Worm (Caenorhabditis elegans): Measurements from ENCODE around the gene F14F9.5.

F14F9.5 gene

ce11 chrV:5126793-5127192, at the start of gene F14F9.5:
F14F9.5 (plus strand) TSS chrV:5127093.
- TF ChIP-seq ama-1 (optimal IDR thresholded peaks at IDR 0.05) = no peak
- no peak for TF ChIP-seq nhr-10 (tag; optimal IDR thresholded peaks at IDR 0.05)
- TF ChIP-seq ceh-82 (tag; optimal IDR thresholded peaks at IDR 0.05) = no peak
- no peak for TF ChIP-seq unc-62 (GFP tag; optimal IDR thresholded peaks at IDR 0.05)
- no peak for TF ChIP-seq mdl-1 (tag; optimal IDR thresholded peaks at IDR 0.05)
- TF ChIP-seq nhr-129 (tag; optimal IDR thresholded peaks at IDR 0.05) = no peak
- TF ChIP-seq sma-3 (GFP tag; optimal IDR thresholded peaks at IDR 0.05) = no peak
- no peak for TF ChIP-seq R02D3.7 (tag; optimal IDR thresholded peaks at IDR 0.05)
- TF ChIP-seq elt-3 (tag; optimal IDR thresholded peaks at IDR 0.05) = no peak
- no peak for TF ChIP-seq ztf-4 (tag; optimal IDR thresholded peaks at IDR 0.05)
- no peak for TF ChIP-seq unc-39 (tag; optimal IDR thresholded peaks at IDR 0.05)
- TF ChIP-seq ceh-16 (tag; optimal IDR thresholded peaks at IDR 0.05) = no peak
- TF ChIP-seq nhr-25 (tag; optimal IDR thresholded peaks at IDR 0.05) = no peak
- TF ChIP-seq nhr-11 (tag; optimal IDR thresholded peaks at IDR 0.05) = no peak
- no peak for TF ChIP-seq nhr-21 (tag; optimal IDR thresholded peaks at IDR 0.05)
- TF ChIP-seq dmd-4 (tag; optimal IDR thresholded peaks at IDR 0.05) = no peak
- TF ChIP-seq nhr-77 (tag; optimal IDR thresholded peaks at IDR 0.05) = no peak
- TF ChIP-seq crh-2 (tag; optimal IDR thresholded peaks at IDR 0.05) = no peak

DNA sequence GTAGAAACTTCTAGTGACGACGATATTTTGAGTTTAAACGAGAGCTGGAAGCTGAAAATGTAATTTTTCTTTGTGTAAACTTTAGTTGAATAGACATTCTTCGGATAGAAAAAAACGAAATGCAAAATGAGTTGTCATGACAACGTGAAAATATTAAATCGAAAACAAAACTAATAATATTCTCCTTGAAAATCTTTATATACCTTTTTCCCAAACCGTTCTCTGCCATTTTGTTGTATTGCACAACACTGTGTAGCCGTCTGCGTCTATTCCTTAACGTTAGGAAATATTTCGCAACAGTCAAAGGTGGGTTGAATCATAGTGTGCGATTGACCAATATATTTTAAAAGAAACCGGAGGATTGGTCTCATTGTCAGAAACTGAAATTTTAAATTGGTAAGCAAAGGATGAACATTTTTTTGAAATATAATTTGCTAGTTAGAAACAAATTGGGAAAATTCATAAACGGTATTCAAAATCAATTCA, 46.0 kb upstream of the F14F9.5 start, which contains the start of gene Y58A7A.3:
Y58A7A.3 (minus strand) TSS at position 51 of the 486 bp plus-strand sequence.
- TF ChIP-seq gmeb-1 (tag; optimal IDR thresholded peaks at IDR 0.05) = peak; percentile 9
- peak; percentile 43 for TF ChIP-seq sma-3 (GFP tag; optimal IDR thresholded peaks at IDR 0.05)
- peak; percentile 62 for TF ChIP-seq C34F6.9 (tag; optimal IDR thresholded peaks at IDR 0.05)
- TF ChIP-seq ZK546.5 (tag; optimal IDR thresholded peaks at IDR 0.05) = no peak
- peak; percentile 38 for TF ChIP-seq crh-2 (tag; optimal IDR thresholded peaks at IDR 0.05)
- TF ChIP-seq sma-9 (GFP tag; optimal IDR thresholded peaks at IDR 0.05) = peak; percentile 33
- no peak for TF ChIP-seq sma-9 (tag; optimal IDR thresholded peaks at IDR 0.05)
- TF ChIP-seq F13H6.1 (tag; optimal IDR thresholded peaks at IDR 0.05) = peak; percentile 17
- peak; percentile 87 for TF ChIP-seq fos-1 (tag; optimal IDR thresholded peaks at IDR 0.05)
- peak; percentile 100 for TF ChIP-seq nhr-129 (tag; optimal IDR thresholded peaks at IDR 0.05)
- TF ChIP-seq unc-55 (GFP tag; optimal IDR thresholded peaks at IDR 0.05) = peak; percentile 50
- TF ChIP-seq ama-1 (optimal IDR thresholded peaks at IDR 0.05) = no peak
- peak in 1 of 2 experiments; percentile 31 for TF ChIP-seq lsy-2 (tag; optimal IDR thresholded peaks at IDR 0.05)
- TF ChIP-seq nhr-25 (tag; optimal IDR thresholded peaks at IDR 0.05) = peak; percentile 57
- TF ChIP-seq nhr-23 (tag; optimal IDR thresholded peaks at IDR 0.05) = no peak

DNA sequence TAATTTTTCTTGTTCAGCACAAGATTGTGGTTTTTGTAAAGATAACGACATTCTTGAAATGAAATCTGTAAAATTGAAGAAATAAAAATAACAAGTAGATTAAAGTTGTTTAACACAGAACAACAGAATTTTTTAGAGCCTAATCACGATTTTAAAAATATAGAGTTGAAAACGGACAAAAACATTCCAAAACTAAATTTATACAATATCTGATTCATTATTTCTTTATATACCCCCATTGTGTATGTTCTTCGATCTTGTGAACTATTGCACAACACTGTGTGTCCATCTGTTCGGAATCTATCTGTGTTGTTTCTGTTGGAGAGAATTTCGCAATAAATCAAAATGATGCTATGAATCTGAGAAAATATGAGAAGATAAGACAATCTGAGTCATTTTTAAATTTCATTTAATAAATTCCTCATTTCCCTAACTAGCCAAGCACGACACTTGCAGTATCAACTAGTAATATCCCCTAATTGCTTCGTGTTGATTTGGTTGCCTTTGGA, 41.9 kb upstream of the F14F9.5 start, which contains the start of gene Y58A7A.4:
Y58A7A.4 (minus strand) TSS at position 51 of the 509 bp plus-strand sequence.
- TF ChIP-seq unc-62 (GFP tag; optimal IDR thresholded peaks at IDR 0.05) (no peak), sma-9 (GFP tag; optimal IDR thresholded peaks at IDR 0.05) (no peak), sma-9 (tag; optimal IDR thresholded peaks at IDR 0.05) (no peak), nhr-129 (tag; optimal IDR thresholded peaks at IDR 0.05) (peak; percentile 2), nhr-77 (tag; optimal IDR thresholded peaks at IDR 0.05) (no peak), peb-1 (tag; optimal IDR thresholded peaks at IDR 0.05) (no peak), ZK546.5 (tag; optimal IDR thresholded peaks at IDR 0.05) (no peak), sem-4 (tag; optimal IDR thresholded peaks at IDR 0.05) (no peak), ceh-82 (tag; optimal IDR thresholded peaks at IDR 0.05) (no peak)

DNA sequence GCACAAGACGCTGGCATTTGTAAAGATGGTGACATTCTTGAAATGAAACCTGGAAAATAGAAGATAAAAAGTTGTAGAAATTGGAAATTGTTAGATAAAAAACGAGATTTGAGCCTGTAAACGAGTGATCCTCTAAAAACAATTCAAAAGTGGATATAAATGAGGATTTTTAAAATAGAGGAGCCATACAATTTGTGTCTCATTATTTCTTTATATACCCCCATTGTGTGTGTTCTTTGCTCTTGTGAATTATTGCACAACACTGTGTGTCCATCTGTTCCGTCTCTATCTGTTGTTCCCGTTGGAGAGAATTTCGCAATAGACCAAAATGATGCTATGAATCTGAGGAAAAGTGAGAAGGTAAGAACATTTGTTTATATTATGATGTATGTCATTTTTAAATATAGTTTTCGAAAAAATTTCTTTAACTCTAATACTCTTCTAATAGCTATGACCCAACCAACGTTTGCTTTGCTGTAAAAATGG, 39.9 kb upstream of the F14F9.5 start, which contains the start of gene Y58A7A.5:
Y58A7A.5 (minus strand) TSS at position 51 of the 486 bp plus-strand sequence.
- TF ChIP-seq dmd-4 (tag; optimal IDR thresholded peaks at IDR 0.05) (no peak), nhr-129 (tag; optimal IDR thresholded peaks at IDR 0.05) (peak; percentile 97), peb-1 (tag; optimal IDR thresholded peaks at IDR 0.05) (no peak), ceh-16 (tag; optimal IDR thresholded peaks at IDR 0.05) (no peak), lsy-2 (tag; optimal IDR thresholded peaks at IDR 0.05) (peak in 1 of 2 experiments; percentile 45), F13H6.1 (tag; optimal IDR thresholded peaks at IDR 0.05) (no peak), fos-1 (tag; optimal IDR thresholded peaks at IDR 0.05) (peak; percentile 10), R02D3.7 (tag; optimal IDR thresholded peaks at IDR 0.05) (no peak), elt-3 (tag; optimal IDR thresholded peaks at IDR 0.05) (no peak), sma-9 (GFP tag; optimal IDR thresholded peaks at IDR 0.05) (peak; percentile 82), sma-9 (tag; optimal IDR thresholded peaks at IDR 0.05) (no peak), lin-39 (tag; optimal IDR thresholded peaks at IDR 0.05) (no peak), unc-55 (GFP tag; optimal IDR thresholded peaks at IDR 0.05) (peak; percentile 57), nhr-77 (tag; optimal IDR thresholded peaks at IDR 0.05) (no peak), egl-27 (tag; optimal IDR thresholded peaks at IDR 0.05) (no peak), nhr-12 (tag; optimal IDR thresholded peaks at IDR 0.05) (no peak), nhr-21 (tag; optimal IDR thresholded peaks at IDR 0.05) (no peak), nhr-237 (tag; optimal IDR thresholded peaks at IDR 0.05) (no peak), sem-4 (tag; optimal IDR thresholded peaks at IDR 0.05) (peak; percentile 10), skn-1 (tag; optimal IDR thresholded peaks at IDR 0.05) (no peak), lin-11 (tag; optimal IDR thresholded peaks at IDR 0.05) (no peak), C34F6.9 (tag; optimal IDR thresholded peaks at IDR 0.05) (peak; percentile 25)
